Worm (Caenorhabditis elegans): Measurements from ENCODE around the gene F08H9.2.
A peak's percentile ranks its signal among the peaks of the same experiment; 100 is the strongest.

Gene F08H9.2

ce11 chrV:14501136-14501535, 40.7 kb downstream of the F08H9.2 start, which contains the start of gene R02D5.24 (continued):
- TF ChIP-seq ztf-11 (tag; optimal IDR thresholded peaks at IDR 0.05) (no peak), nhr-84 (tag; optimal IDR thresholded peaks at IDR 0.05) (no peak), nhr-237 (tag; optimal IDR thresholded peaks at IDR 0.05) (no peak), egl-27 (tag; optimal IDR thresholded peaks at IDR 0.05) (no peak), irx-1 (tag; optimal IDR thresholded peaks at IDR 0.05) (no peak), dsc-1 (tag; optimal IDR thresholded peaks at IDR 0.05) (no peak), unc-98 (GFP tag; IDR thresholded peaks at IDR 0.05) (no peak), nhr-71 (tag; optimal IDR thresholded peaks at IDR 0.05) (no peak), Y116A8C.19 (tag; optimal IDR thresholded peaks at IDR 0.05; ENCODE audit: borderline replicate concordance) (no peak), tbx-2 (tag; optimal IDR thresholded peaks at IDR 0.05) (no peak), vab-15 (tag; optimal IDR thresholded peaks at IDR 0.05) (no peak), pqm-1 (tag; optimal IDR thresholded peaks at IDR 0.05) (no peak), elt-2 (tag; optimal IDR thresholded peaks at IDR 0.05) (no peak), ceh-8 (GFP tag; optimal IDR thresholded peaks at IDR 0.05) (no peak), elt-3 (tag; optimal IDR thresholded peaks at IDR 0.05) (no peak)

- TF ChIP-seq ceh-88 (GFP tag; IDR thresholded peaks at IDR 0.05) = no peak
- no peak for TF ChIP-seq lin-15B (tag; optimal IDR thresholded peaks at IDR 0.05)
- TF ChIP-seq elt-3 (tag; optimal IDR thresholded peaks at IDR 0.05) = peak in 1 of 6 experiments; percentile 42
- peak; percentile 15 for TF ChIP-seq pqm-1 (tag; optimal IDR thresholded peaks at IDR 0.05)
- peak; percentile 88 for TF ChIP-seq blmp-1 (tag; optimal IDR thresholded peaks at IDR 0.05)
- TF ChIP-seq nhr-84 (tag; optimal IDR thresholded peaks at IDR 0.05) = no peak
- peak in 1 of 2 experiments; percentile 17 for TF ChIP-seq lsy-2 (tag; optimal IDR thresholded peaks at IDR 0.05)
- TF ChIP-seq lin-14 (GFP tag; optimal IDR thresholded peaks at IDR 0.05) = peak; percentile 54
- TF ChIP-seq elt-2 (tag; optimal IDR thresholded peaks at IDR 0.05) = peak; percentile 83
- peak in 1 of 2 experiments; percentile 51 for TF ChIP-seq lin-35 (GFP tag; optimal IDR thresholded peaks at IDR 0.05)
- peak; percentile 47 for TF ChIP-seq nhr-85 (tag)
- TF ChIP-seq nhr-20 (tag; optimal IDR thresholded peaks at IDR 0.05) = peak; percentile 9
These were observed 42.6 kb downstream of the F08H9.2 start for ce11 chrV:14503065-14503464.

- TF ChIP-seq nhr-28 (tag; optimal IDR thresholded peaks at IDR 0.05) (no peak), lsy-2 (tag; optimal IDR thresholded peaks at IDR 0.05) (no peak), snu-23 (GFP tag; optimal IDR thresholded peaks at IDR 0.05) (no peak), egl-13 (tag; optimal IDR thresholded peaks at IDR 0.05) (no peak), elt-2 (tag; optimal IDR thresholded peaks at IDR 0.05) (peak; percentile 19), jun-1 (tag; optimal IDR thresholded peaks at IDR 0.05) (no peak), lin-14 (GFP tag; optimal IDR thresholded peaks at IDR 0.05) (peak; percentile 10)
These were observed 43.7 kb downstream of the F08H9.2 start for ce11 chrV:14504120-14504519.

ce11 chrV:14504774-14505173, 44.3 kb downstream of the F08H9.2 start:
- TF ChIP-seq unc-62 (GFP tag; optimal IDR thresholded peaks at IDR 0.05) (no peak), lin-14 (GFP tag; optimal IDR thresholded peaks at IDR 0.05) (peak; percentile 62), efl-3 (GFP tag; optimal IDR thresholded peaks at IDR 0.05) (no peak), lin-35 (GFP tag; optimal IDR thresholded peaks at IDR 0.05) (no peak), unc-130 (tag; optimal IDR thresholded peaks at IDR 0.05) (no peak), zip-4 (GFP tag; optimal IDR thresholded peaks at IDR 0.05) (no peak), ets-5 (GFP tag; IDR thresholded peaks at IDR 0.05) (no peak), nhr-11 (tag; optimal IDR thresholded peaks at IDR 0.05) (no peak), snu-23 (GFP tag; optimal IDR thresholded peaks at IDR 0.05) (no peak), fkh-8 (tag; optimal IDR thresholded peaks at IDR 0.05) (no peak), nhr-20 (tag; optimal IDR thresholded peaks at IDR 0.05) (no peak), hlh-17 (GFP tag; optimal IDR thresholded peaks at IDR 0.05; ENCODE audit: borderline replicate concordance) (no peak), rnt-1 (tag; optimal IDR thresholded peaks at IDR 0.05) (peak; percentile 20), lin-15B (tag; optimal IDR thresholded peaks at IDR 0.05) (no peak), isw-1 (GFP tag; IDR thresholded peaks at IDR 0.05) (no peak), unc-86 (tag; optimal IDR thresholded peaks at IDR 0.05) (no peak), nhr-90 (tag; optimal IDR thresholded peaks at IDR 0.05; ENCODE audit: poor library complexity) (no peak), aly-2 (tag; optimal IDR thresholded peaks at IDR 0.05) (no peak), mab-9 (GFP tag; IDR thresholded peaks at IDR 0.05) (no peak), nhr-84 (tag; optimal IDR thresholded peaks at IDR 0.05) (no peak), nhr-77 (tag; optimal IDR thresholded peaks at IDR 0.05) (no peak), pag-3 (tag; optimal IDR thresholded peaks at IDR 0.05; ENCODE audit: borderline replicate concordance, insufficient read depth) (no peak), fkh-4 (tag; optimal IDR thresholded peaks at IDR 0.05; ENCODE audit: borderline replicate concordance) (no peak), pax-3 (tag; optimal IDR thresholded peaks at IDR 0.05) (peak; percentile 6), ceh-82 (tag; optimal IDR thresholded peaks at IDR 0.05) (no peak)

Data from whole organism, L1 larva.